Worm (Caenorhabditis elegans): Measurements from ENCODE around the gene F40G12.10.

Gene F40G12.10

ce11 chrV:14317204-14317603 is 33.9 kb downstream of the F40G12.10 start:
- TF ChIP-seq ama-1 (optimal IDR thresholded peaks at IDR 0.05) (no peak), unc-55 (GFP tag; optimal IDR thresholded peaks at IDR 0.05) (peak; percentile 19), nhr-129 (tag; optimal IDR thresholded peaks at IDR 0.05) (peak; percentile 40), fos-1 (tag; optimal IDR thresholded peaks at IDR 0.05) (no peak), nhr-12 (tag; optimal IDR thresholded peaks at IDR 0.05) (no peak), ztf-11 (tag; optimal IDR thresholded peaks at IDR 0.05) (no peak), skn-1 (tag; optimal IDR thresholded peaks at IDR 0.05) (no peak), C34F6.9 (tag; optimal IDR thresholded peaks at IDR 0.05) (peak; percentile 7), sma-9 (GFP tag; optimal IDR thresholded peaks at IDR 0.05) (no peak), sma-9 (tag; optimal IDR thresholded peaks at IDR 0.05) (no peak), nhr-77 (tag; optimal IDR thresholded peaks at IDR 0.05) (no peak), elt-3 (tag; optimal IDR thresholded peaks at IDR 0.05) (no peak), dmd-4 (tag; optimal IDR thresholded peaks at IDR 0.05) (no peak), crh-2 (tag; optimal IDR thresholded peaks at IDR 0.05) (no peak), unc-62 (GFP tag; optimal IDR thresholded peaks at IDR 0.05) (no peak), lin-13 (GFP tag; optimal IDR thresholded peaks at IDR 0.05) (no peak)

ce11 chrV:14317621-14318020 is 34.3 kb downstream of the F40G12.10 start:
- TF ChIP-seq lin-13 (GFP tag; optimal IDR thresholded peaks at IDR 0.05) = no peak
- TF ChIP-seq lin-11 (tag; optimal IDR thresholded peaks at IDR 0.05) = no peak
- no peak for TF ChIP-seq nhr-11 (tag; optimal IDR thresholded peaks at IDR 0.05)
- TF ChIP-seq lin-39 (tag; optimal IDR thresholded peaks at IDR 0.05) = no peak
- TF ChIP-seq zag-1 (tag; optimal IDR thresholded peaks at IDR 0.05) = no peak
- TF ChIP-seq unc-39 (tag; optimal IDR thresholded peaks at IDR 0.05) = no peak
- no peak for TF ChIP-seq ztf-11 (tag; optimal IDR thresholded peaks at IDR 0.05)
- no peak for TF ChIP-seq nhr-25 (tag; optimal IDR thresholded peaks at IDR 0.05)
- no peak for TF ChIP-seq F13H6.1 (tag; optimal IDR thresholded peaks at IDR 0.05)

ce11 chrV:14319101-14319781 is 35.9 kb downstream of the F40G12.10 start, which contains the start of gene F47B8.13:
Gene F47B8.13, minus strand, starts transcription at chrV:14319731.
- no peak for TF ChIP-seq ceh-16 (tag; optimal IDR thresholded peaks at IDR 0.05)
- TF ChIP-seq mbf-1 (tag; optimal IDR thresholded peaks at IDR 0.05) = no peak
- no peak for TF ChIP-seq unc-62 (GFP tag; optimal IDR thresholded peaks at IDR 0.05)
- no peak for TF ChIP-seq nhr-129 (tag; optimal IDR thresholded peaks at IDR 0.05)
- no peak for TF ChIP-seq lin-13 (GFP tag; optimal IDR thresholded peaks at IDR 0.05)
- TF ChIP-seq gmeb-1 (tag; optimal IDR thresholded peaks at IDR 0.05) = no peak
- TF ChIP-seq elt-1 (tag; optimal IDR thresholded peaks at IDR 0.05) = no peak
- TF ChIP-seq nhr-25 (tag; optimal IDR thresholded peaks at IDR 0.05) = no peak
- TF ChIP-seq nhr-11 (tag; optimal IDR thresholded peaks at IDR 0.05) = no peak
- TF ChIP-seq nhr-12 (tag; optimal IDR thresholded peaks at IDR 0.05) = no peak

ce11 chrV:14320246-14320645 is 36.9 kb downstream of the F40G12.10 start, which contains the start of gene F47B8.14:
Gene F47B8.14, plus strand, starts transcription at chrV:14320546.
- TF ChIP-seq nhr-11 (tag; optimal IDR thresholded peaks at IDR 0.05) = no peak
- TF ChIP-seq ZK546.5 (tag; optimal IDR thresholded peaks at IDR 0.05) = no peak

ce11 chrV:14320730-14321319 is 37.5 kb downstream of the F40G12.10 start:
- TF ChIP-seq alr-1 (tag; optimal IDR thresholded peaks at IDR 0.05) = no peak
- peak; percentile 11 for TF ChIP-seq Y55F3AM.14 (GFP tag; optimal IDR thresholded peaks at IDR 0.05)

- TF ChIP-seq Y55F3AM.14 (GFP tag; optimal IDR thresholded peaks at IDR 0.05) = no peak
- TF ChIP-seq C34F6.9 (tag; optimal IDR thresholded peaks at IDR 0.05) = peak; percentile 83
- TF ChIP-seq egl-27 (tag; optimal IDR thresholded peaks at IDR 0.05) = no peak
- TF ChIP-seq gmeb-1 (tag; optimal IDR thresholded peaks at IDR 0.05) = peak; percentile 23
- TF ChIP-seq peb-1 (tag; optimal IDR thresholded peaks at IDR 0.05) = no peak
- TF ChIP-seq mab-5 (tag; optimal IDR thresholded peaks at IDR 0.05) = no peak
- TF ChIP-seq nhr-23 (tag; optimal IDR thresholded peaks at IDR 0.05) = no peak
- peak; percentile 46 for TF ChIP-seq snpc-4 (tag; optimal IDR thresholded peaks at IDR 0.05)
- TF ChIP-seq lsy-2 (tag; optimal IDR thresholded peaks at IDR 0.05) = peak in 1 of 2 experiments; percentile 62
- TF ChIP-seq crh-2 (tag; optimal IDR thresholded peaks at IDR 0.05) = peak; percentile 56
- no peak for TF ChIP-seq aly-2 (tag; optimal IDR thresholded peaks at IDR 0.05)
- TF ChIP-seq nhr-11 (tag; optimal IDR thresholded peaks at IDR 0.05) = no peak
- TF ChIP-seq zag-1 (tag; optimal IDR thresholded peaks at IDR 0.05) = no peak
- no peak for TF ChIP-seq ztf-1 (GFP tag; conservative IDR thresholded peaks at IDR 0.05)
- no peak for TF ChIP-seq nhr-77 (tag; optimal IDR thresholded peaks at IDR 0.05)
- TF ChIP-seq F13H6.1 (tag; optimal IDR thresholded peaks at IDR 0.05) = peak; percentile 15
- peak; percentile 25 for TF ChIP-seq lin-13 (GFP tag; optimal IDR thresholded peaks at IDR 0.05)
- TF ChIP-seq lin-11 (tag; optimal IDR thresholded peaks at IDR 0.05) = no peak
- TF ChIP-seq sma-9 (GFP tag; optimal IDR thresholded peaks at IDR 0.05) = peak; percentile 27
- TF ChIP-seq sma-9 (tag; optimal IDR thresholded peaks at IDR 0.05) = no peak
- peak; percentile 1 for TF ChIP-seq nhr-25 (tag; optimal IDR thresholded peaks at IDR 0.05)
- TF ChIP-seq dmd-4 (tag; optimal IDR thresholded peaks at IDR 0.05) = no peak
- TF ChIP-seq unc-55 (GFP tag; optimal IDR thresholded peaks at IDR 0.05) = peak; percentile 62
- no peak for TF ChIP-seq nhr-12 (tag; optimal IDR thresholded peaks at IDR 0.05)
- TF ChIP-seq nhr-6 (tag; optimal IDR thresholded peaks at IDR 0.05) = no peak
- TF ChIP-seq nhr-21 (tag; optimal IDR thresholded peaks at IDR 0.05) = no peak
- no peak for TF ChIP-seq ZK546.5 (tag; optimal IDR thresholded peaks at IDR 0.05)
These were observed 39.4 kb downstream of the F40G12.10 start, which contains the start of gene F47B8.3 for ce11 chrV:14322743-14323142. Gene F47B8.3, minus strand, starts transcription at chrV:14323003.
